Fruit fly (Drosophila melanogaster): ENCODE data around the gene CG11342.

DNA sequence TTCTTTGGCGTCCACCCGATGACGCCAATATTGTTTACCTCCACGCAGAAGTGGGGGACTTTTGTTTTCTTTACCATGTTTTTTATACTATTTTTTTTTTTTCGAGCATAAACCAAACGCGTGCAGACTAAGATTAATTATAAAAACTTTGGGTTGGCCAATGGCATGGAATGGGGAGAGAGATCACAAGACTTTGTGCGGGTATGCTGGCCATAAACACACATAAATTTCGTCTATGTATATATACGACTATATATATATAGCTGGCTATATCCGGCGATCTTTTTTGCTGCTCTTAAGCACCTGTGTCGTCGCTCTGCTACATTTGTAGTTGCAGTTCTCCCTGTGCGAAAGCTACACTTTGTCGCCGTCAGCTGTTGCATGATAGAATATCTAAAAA is 44.7 kb upstream of the CG11342 start:
- TF ChIP-seq Hr96 (GFP tag; optimal IDR thresholded peaks at IDR 0.05) = no peak
- TF ChIP-seq CG12768 (GFP tag; optimal IDR thresholded peaks at IDR 0.05) = no peak
- no peak for TF ChIP-seq CG7045 (GFP tag; optimal IDR thresholded peaks at IDR 0.05)
- no peak for TF ChIP-seq toe (GFP tag; optimal IDR thresholded peaks at IDR 0.05)
- no peak for TF ChIP-seq tj (GFP tag; optimal IDR thresholded peaks at IDR 0.05)
- peak; percentile 89 for TF ChIP-seq kay (GFP tag; ENCODE audit: borderline replicate concordance)
- no peak for TF ChIP-seq Mnt (GFP tag; optimal IDR thresholded peaks at IDR 0.05)
- no peak for TF ChIP-seq cnc (optimal IDR thresholded peaks at IDR 0.05)
- no peak for TF ChIP-seq Crg-1 (GFP tag; optimal IDR thresholded peaks at IDR 0.05)
